Worm (Caenorhabditis elegans) whole organism, L2 larva: ENCODE data around the gene C50D2.10.

Experiments used
- C34F6.9 ChIP-seq: fragments of 150-350 bp; optimal IDR thresholded peaks from 2 replicates; lab custom pipeline; 2014; ENCODE audit warnings: missing biosample characterization, missing genetic modification characterization
- R02D3.7 ChIP-seq: fragments of 150-350 bp; optimal IDR thresholded peaks from 2 replicates; lab custom pipeline; 2014; ENCODE audit warnings: missing biosample characterization, missing genetic modification characterization
- Y55F3AM.14 ChIP-seq: fragments of 200-800 bp; sonication (Bioruptor generic); optimal IDR thresholded peaks from 2 replicates; lab custom pipeline; 2018; ENCODE audit warnings: mild to moderate bottlenecking, missing genetic modification characterization, missing compliant biosample characterization
- alr-1 ChIP-seq: fragments of 150-350 bp; optimal IDR thresholded peaks from 2 replicates; lab custom pipeline; 2014; ENCODE audit warnings: missing biosample characterization, missing genetic modification characterization
- ama-1 ChIP-seq: fragments of 150-350 bp; optimal IDR thresholded peaks from 2 replicates; lab custom pipeline; 2018; ENCODE audit warnings: inconsistent platforms
- blmp-1 ChIP-seq: sonication (generic microtip); optimal IDR thresholded peaks from 2 replicates; lab custom pipeline; 2017; ENCODE audit warnings: missing genetic modification characterization, mild to moderate bottlenecking, missing compliant biosample characterization, antibody characterized with exemption, moderate library complexity; ENCODE audit not compliant: insufficient read depth
- ceh-16 ChIP-seq: fragments of 150-350 bp; optimal IDR thresholded peaks from 2 replicates; lab custom pipeline; 2014; ENCODE audit warnings: missing biosample characterization, missing genetic modification characterization
- crh-2 ChIP-seq: sonication (generic microtip); optimal IDR thresholded peaks from 2 replicates; lab custom pipeline; 2017; ENCODE audit warnings: missing biosample characterization, missing genetic modification characterization
- dmd-4 ChIP-seq: sonication (generic microtip); optimal IDR thresholded peaks from 2 replicates; lab custom pipeline; 2017; ENCODE audit warnings: missing biosample characterization, missing genetic modification characterization
- elt-1 ChIP-seq: fragments of 150-350 bp; optimal IDR thresholded peaks from 2 replicates; lab custom pipeline; 2014; ENCODE audit warnings: missing biosample characterization, missing genetic modification characterization
- gmeb-1 ChIP-seq: fragments of 150-350 bp; optimal IDR thresholded peaks from 2 replicates; lab custom pipeline; 2014; ENCODE audit warnings: missing biosample characterization, missing genetic modification characterization
- lin-11 ChIP-seq: fragments of 150-350 bp; sonication (generic microtip); optimal IDR thresholded peaks from 2 replicates; lab custom pipeline; 2014; ENCODE audit warnings: missing biosample characterization, missing genetic modification characterization, inconsistent platforms, mixed read lengths
- lin-13 ChIP-seq: fragments of 150-350 bp; optimal IDR thresholded peaks from 2 replicates; lab custom pipeline; 2014; ENCODE audit warnings: missing biosample characterization, missing genetic modification reagents, missing genetic modification characterization
- lin-39 ChIP-seq: fragments of 150-350 bp; optimal IDR thresholded peaks from 2 replicates; lab custom pipeline; 2014; ENCODE audit warnings: missing biosample characterization, missing genetic modification reagents, missing genetic modification characterization
- mab-5 ChIP-seq: fragments of 150-350 bp; optimal IDR thresholded peaks from 2 replicates; lab custom pipeline; 2014; ENCODE audit warnings: missing biosample characterization, missing genetic modification characterization
- mbf-1 ChIP-seq: sonication (generic microtip); optimal IDR thresholded peaks from 2 replicates; lab custom pipeline; 2017; ENCODE audit warnings: missing biosample characterization, missing genetic modification characterization
- mdl-1 ChIP-seq, 2 experiments: fragments of 150-350 bp in 1 of 2; sonication (generic microtip) in 1 of 2; optimal IDR thresholded peaks; 2 replicates each; lab custom pipeline; 2017; ENCODE audit warnings: missing biosample characterization in 2 of 2, missing genetic modification characterization in 2 of 2
- nhr-10 ChIP-seq: sonication (generic microtip); optimal IDR thresholded peaks from 2 replicates; lab custom pipeline; 2017; ENCODE audit warnings: missing biosample characterization, missing genetic modification characterization
- nhr-12 ChIP-seq: fragments of 150-350 bp; optimal IDR thresholded peaks from 2 replicates; lab custom pipeline; 2014; ENCODE audit warnings: missing biosample characterization, missing genetic modification characterization
- nhr-129 ChIP-seq: fragments of 150-350 bp; optimal IDR thresholded peaks from 2 replicates; lab custom pipeline; 2014; ENCODE audit warnings: missing biosample characterization, missing genetic modification characterization
- nhr-21 ChIP-seq: fragments of 150-350 bp; optimal IDR thresholded peaks from 2 replicates; lab custom pipeline; 2014; ENCODE audit warnings: missing biosample characterization, missing genetic modification characterization
- nhr-23 ChIP-seq: fragments of 150-350 bp; optimal IDR thresholded peaks from 2 replicates; lab custom pipeline; 2014; ENCODE audit warnings: missing biosample characterization, missing genetic modification reagents, missing genetic modification characterization
- nhr-237 ChIP-seq: fragments of 150-350 bp; optimal IDR thresholded peaks from 2 replicates; lab custom pipeline; 2014; ENCODE audit warnings: missing biosample characterization, missing genetic modification characterization
- nhr-25 ChIP-seq: fragments of 150-350 bp; sonication (generic microtip); optimal IDR thresholded peaks from 3 replicates; lab custom pipeline; 2014; ENCODE audit warnings: missing biosample characterization, missing genetic modification characterization
- nhr-6 ChIP-seq: fragments of 150-350 bp; optimal IDR thresholded peaks from 2 replicates; lab custom pipeline; 2014; ENCODE audit warnings: missing biosample characterization, missing genetic modification characterization
- nhr-77 ChIP-seq: fragments of 150-350 bp; optimal IDR thresholded peaks from 2 replicates; lab custom pipeline; 2014; ENCODE audit warnings: missing biosample characterization, missing genetic modification characterization
- peb-1 ChIP-seq: fragments of 150-350 bp; optimal IDR thresholded peaks from 2 replicates; lab custom pipeline; 2014; ENCODE audit warnings: missing biosample characterization, missing genetic modification characterization
- skn-1 ChIP-seq: sonication (generic microtip); optimal IDR thresholded peaks from 2 replicates; lab custom pipeline; 2017; ENCODE audit warnings: missing biosample characterization, missing genetic modification characterization
- sma-3 ChIP-seq: sonication (generic microtip); optimal IDR thresholded peaks from 2 replicates; lab custom pipeline; 2016; ENCODE audit warnings: missing genetic modification reagents, missing genetic modification characterization, missing compliant biosample characterization
- snpc-4 ChIP-seq: fragments of 150-350 bp; optimal IDR thresholded peaks from 2 replicates; lab custom pipeline; 2014; ENCODE audit warnings: missing biosample characterization, missing genetic modification characterization
- unc-39 ChIP-seq: fragments of 150-350 bp; optimal IDR thresholded peaks from 2 replicates; lab custom pipeline; 2014; ENCODE audit warnings: missing biosample characterization, missing genetic modification characterization
- unc-55 ChIP-seq: fragments of 150-350 bp; sonication (generic microtip); optimal IDR thresholded peaks from 3 replicates; lab custom pipeline; 2014; ENCODE audit warnings: missing biosample characterization, missing genetic modification reagents, missing genetic modification characterization
- unc-62 ChIP-seq: fragments of 150-350 bp; optimal IDR thresholded peaks from 2 replicates; lab custom pipeline; 2014; ENCODE audit warnings: missing biosample characterization, missing genetic modification reagents, missing genetic modification characterization
- zag-1 ChIP-seq: fragments of 150-350 bp; optimal IDR thresholded peaks from 2 replicates; lab custom pipeline; 2014; ENCODE audit warnings: missing biosample characterization, missing genetic modification characterization
- ztf-11 ChIP-seq: sonication (generic microtip); optimal IDR thresholded peaks from 2 replicates; lab custom pipeline; 2017; ENCODE audit warnings: missing biosample characterization, missing genetic modification characterization
- ztf-4 ChIP-seq: fragments of 150-350 bp; optimal IDR thresholded peaks from 2 replicates; lab custom pipeline; 2014; ENCODE audit warnings: missing biosample characterization, missing genetic modification characterization

The C50D2.10 gene

DNA sequence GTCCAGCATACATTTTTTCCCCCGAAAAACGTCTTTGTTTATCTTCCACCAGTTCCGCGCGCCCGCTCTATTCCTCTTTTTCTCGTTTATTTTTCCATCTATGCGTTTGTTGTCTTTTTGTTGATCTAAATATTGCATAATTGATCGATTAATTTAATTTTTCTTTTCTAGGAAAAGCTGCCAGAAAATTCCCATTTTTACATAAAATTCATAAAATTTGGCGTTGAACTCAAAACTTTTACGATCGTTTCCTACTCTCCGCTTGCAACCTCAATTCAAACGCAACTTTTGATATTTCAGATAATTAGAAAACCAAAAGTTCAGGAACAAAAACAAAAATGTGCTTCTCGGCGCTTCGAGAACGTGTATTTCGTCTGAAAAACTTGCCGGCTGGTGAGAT lies 9.9 kb downstream of the C50D2.10 start, which contains the start of gene C50D2.2:
Gene C50D2.2 (plus strand): TSS at position 301 of the 400 bp plus-strand sequence.
- TF ChIP-seq nhr-12 (tag; lab: Kevin White, UChicago): no peak
- TF ChIP-seq ztf-4 (tag; lab: Kevin White, UChicago): no peak
- no peak for TF ChIP-seq nhr-21 (tag; lab: Kevin White, UChicago)
- TF ChIP-seq nhr-129 (tag; lab: Kevin White, UChicago): no peak
- no peak for TF ChIP-seq lin-13 (GFP tag; lab: Kevin White, UChicago)
- TF ChIP-seq skn-1 (tag; lab: Kevin White, UChicago): no peak
- TF ChIP-seq mbf-1 (tag; lab: Kevin White, UChicago): no peak
- no peak for TF ChIP-seq alr-1
- no peak for TF ChIP-seq Y55F3AM.14
- no peak for TF ChIP-seq C34F6.9
- no peak for TF ChIP-seq elt-1 (tag; lab: Kevin White, UChicago)
- TF ChIP-seq nhr-23: no peak
- no peak for TF ChIP-seq dmd-4
- TF ChIP-seq snpc-4 (tag; lab: Kevin White, UChicago): no peak
- no peak for TF ChIP-seq ztf-11 (tag; lab: Kevin White, UChicago)
- no peak for TF ChIP-seq nhr-10 (tag; lab: Kevin White, UChicago)
- no peak for TF ChIP-seq unc-55 (GFP tag; lab: Kevin White, UChicago)
- TF ChIP-seq unc-62 (GFP tag; lab: Kevin White, UChicago): no peak
- TF ChIP-seq lin-39 (tag; lab: Kevin White, UChicago): no peak
- TF ChIP-seq mab-5: no peak

DNA sequence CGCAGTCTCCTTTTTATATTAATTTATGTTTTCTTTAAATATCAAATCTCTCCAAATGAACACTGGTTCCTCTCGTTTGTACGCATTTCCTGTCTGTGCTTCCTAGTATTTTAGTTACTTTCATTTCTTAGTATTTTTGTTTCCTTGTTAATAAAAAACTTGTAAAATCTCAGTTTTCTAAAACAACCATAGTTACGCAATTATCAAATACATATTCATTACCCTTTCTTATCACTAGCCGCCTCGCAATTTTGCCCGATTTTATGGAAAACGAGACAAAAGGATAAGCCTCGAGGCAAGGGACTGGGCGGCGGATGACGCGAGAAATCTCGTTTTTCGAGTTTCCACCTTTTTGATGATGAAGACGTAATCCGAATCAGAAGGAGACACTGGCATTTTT lies 12.3 kb downstream of the C50D2.10 start, which contains the start of gene C50D2.1:
Gene C50D2.1 (plus strand): TSS at position 301 of the 400 bp plus-strand sequence.
- TF ChIP-seq mab-5: no peak
- TF ChIP-seq ceh-16: no peak
- no peak for TF ChIP-seq ztf-4 (tag; lab: Kevin White, UChicago)
- TF ChIP-seq mdl-1 (tag; optimal IDR thresholded peaks at IDR 0.05; lab: Kevin White, UChicago): no peak
- no peak for TF ChIP-seq dmd-4
- no peak for TF ChIP-seq unc-39 (tag; lab: Kevin White, UChicago)
- TF ChIP-seq mbf-1 (tag; lab: Kevin White, UChicago): no peak
- no peak for TF ChIP-seq ama-1 (lab: Kevin White, UChicago)

DNA sequence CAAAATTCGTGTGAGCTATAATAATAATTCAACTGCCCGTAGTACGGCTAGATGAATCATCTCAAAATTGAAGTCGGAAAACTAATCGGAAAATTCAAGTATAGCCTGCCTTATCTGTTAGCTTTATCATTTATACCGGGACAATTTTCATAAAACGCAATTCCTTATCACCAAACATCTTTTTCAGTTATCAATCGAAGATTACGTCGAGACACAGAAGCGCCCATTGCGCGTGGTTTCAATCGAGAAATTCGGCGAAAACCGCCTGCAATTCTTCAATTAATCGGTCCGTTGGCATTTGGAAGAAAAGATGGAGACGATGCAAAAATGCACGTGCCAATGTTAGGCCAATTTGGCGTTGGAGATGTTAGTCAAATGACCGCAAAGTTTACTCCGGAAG lies 13.3 kb downstream of the C50D2.10 start:
- no peak for TF ChIP-seq crh-2
- TF ChIP-seq nhr-129 (tag; lab: Kevin White, UChicago): peak; percentile 15
- no peak for TF ChIP-seq alr-1
- peak; percentile 28 for TF ChIP-seq sma-3 (GFP tag; lab: Kevin White, UChicago)

DNA sequence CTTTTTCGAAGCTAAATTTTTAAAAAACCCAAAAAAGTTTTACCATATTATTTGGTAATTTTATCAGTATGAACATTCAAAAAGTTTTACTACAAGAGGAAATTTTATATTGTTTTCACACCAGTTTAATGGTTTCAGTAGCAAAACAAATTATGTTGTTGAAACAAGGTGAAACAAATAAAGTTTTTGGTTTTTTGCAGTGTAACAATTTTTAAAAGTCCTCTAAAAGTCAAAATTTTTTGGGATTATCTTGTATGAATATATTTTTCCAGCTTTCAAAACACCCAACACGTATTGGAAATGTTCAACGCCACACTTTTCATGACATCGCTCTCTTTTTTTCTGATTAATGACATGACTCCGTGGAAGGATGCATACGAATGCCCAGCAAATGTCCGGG lies 18.0 kb downstream of the C50D2.10 start, which contains the start of gene srt-54:
Gene srt-54 (plus strand): TSS at position 301 of the 400 bp plus-strand sequence.
- TF ChIP-seq nhr-6 (tag; lab: Kevin White, UChicago): no peak
- no peak for TF ChIP-seq skn-1 (tag; lab: Kevin White, UChicago)
- TF ChIP-seq R02D3.7 (tag; lab: Kevin White, UChicago): no peak
- TF ChIP-seq ztf-11 (tag; lab: Kevin White, UChicago): no peak
- no peak for TF ChIP-seq nhr-10 (tag; lab: Kevin White, UChicago)
- TF ChIP-seq lin-11 (tag; lab: Kevin White, UChicago): no peak
- TF ChIP-seq nhr-25 (tag; lab: Kevin White, UChicago): no peak
- TF ChIP-seq, all 48 proteins: peak for 0

DNA sequence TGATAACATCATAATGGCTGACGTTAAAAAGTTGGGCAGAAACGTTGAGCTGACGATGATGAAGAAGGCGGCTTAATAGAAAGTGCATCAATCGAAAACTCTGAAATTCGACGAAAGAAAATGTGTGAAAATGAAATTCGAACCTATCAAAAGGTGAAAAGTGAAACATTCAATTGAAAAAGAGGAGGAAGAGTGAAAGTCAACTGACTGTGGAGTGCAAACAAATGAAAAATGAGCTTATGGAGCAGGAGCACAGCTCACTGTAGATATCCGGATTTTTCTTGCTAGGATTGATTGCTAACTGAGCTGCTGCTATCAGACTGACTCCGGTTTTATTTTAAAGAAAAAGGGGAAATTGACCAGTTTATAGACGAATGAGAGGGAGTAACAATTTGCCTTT lies 22.2 kb downstream of the C50D2.10 start, which contains the start of gene K10B4.3:
Gene K10B4.3 (minus strand): TSS at position 101 of the 400 bp plus-strand sequence.
- TF ChIP-seq ztf-4 (tag; lab: Kevin White, UChicago) (no peak), gmeb-1 (no peak), lin-13 (GFP tag; lab: Kevin White, UChicago) (no peak), ztf-11 (tag; lab: Kevin White, UChicago) (no peak), nhr-12 (tag; lab: Kevin White, UChicago) (no peak), dmd-4 (no peak), alr-1 (no peak), mbf-1 (tag; lab: Kevin White, UChicago) (no peak), blmp-1 (tag; lab: Kevin White, UChicago) (no peak), zag-1 (tag; lab: Kevin White, UChicago) (no peak), peb-1 (tag; lab: Kevin White, UChicago) (no peak), nhr-77 (tag; lab: Kevin White, UChicago) (no peak), nhr-237 (tag; lab: Kevin White, UChicago) (no peak)
- TF ChIP-seq, all 48 proteins: peak for 0
